Fruit fly (Drosophila melanogaster): ENCODE results near the gene Alg1.

DNA sequence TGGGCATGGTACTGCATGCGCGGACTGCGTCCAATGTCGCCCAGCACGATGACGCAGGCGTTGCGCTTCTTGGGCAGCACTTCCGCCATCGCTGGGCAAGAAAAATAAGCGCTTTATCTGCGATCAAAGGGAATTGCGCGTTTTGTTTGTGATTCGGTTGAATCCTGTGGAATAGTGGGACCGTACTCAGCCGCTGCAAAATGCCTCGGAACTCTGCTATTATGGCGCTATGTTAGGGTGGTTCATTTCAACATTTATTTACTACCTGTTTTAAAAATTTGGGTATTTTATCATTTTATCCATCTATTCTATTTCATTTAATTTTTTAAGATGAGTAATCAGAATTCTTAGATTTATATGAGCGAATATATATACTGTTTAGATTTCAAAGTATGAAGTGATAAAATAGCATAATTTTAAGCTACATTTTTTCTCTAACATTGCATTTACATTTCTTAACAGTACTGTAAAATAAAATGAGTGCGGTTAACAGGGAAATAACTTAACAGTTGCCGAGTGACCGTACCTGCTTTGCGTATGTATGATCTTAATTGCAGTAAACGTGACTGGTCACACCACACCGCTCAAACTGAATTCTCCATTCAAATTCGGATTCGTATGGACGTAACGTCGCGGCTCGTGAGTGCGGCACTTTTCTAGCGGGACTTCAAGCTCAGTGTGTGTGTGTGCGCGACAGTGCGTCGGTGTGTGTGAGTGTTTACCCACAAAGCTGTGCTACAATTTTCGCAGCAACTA, at the start of gene Alg1, which contains the start of gene tinc:
- TF ChIP-seq CG8478 (optimal IDR thresholded peaks at IDR 0.05) = no peak
- no peak for TF ChIP-seq CTCF (optimal IDR thresholded peaks at IDR 0.05)

Data from S2 (cell line).